Worm (Caenorhabditis elegans) whole organism, mixed stage, embryonic: ENCODE results near the gene fbxc-30.
A peak's percentile ranks its signal among the peaks of the same experiment; 100 is the strongest.

Source experiments
- lsy-2 ChIP-seq: fragments of 150-350 bp; optimal IDR thresholded peaks from 2 replicates; lab custom pipeline; 2014; ENCODE audit warnings: missing biosample characterization, missing genetic modification characterization
- nhr-237 ChIP-seq: fragments of 150-350 bp; optimal IDR thresholded peaks from 2 replicates; lab custom pipeline; 2014; ENCODE audit warnings: missing biosample characterization, missing genetic modification characterization
- pha-4 ChIP-seq: fragments of 150-350 bp; optimal IDR thresholded peaks from 2 replicates; lab custom pipeline; 2018; ENCODE audit warnings: missing biosample characterization, missing genetic modification reagents, missing genetic modification characterization

- peak; percentile 40 for TF ChIP-seq pha-4
- TF ChIP-seq nhr-237 (tag; lab: Kevin White, UChicago): no peak
- peak; percentile 22 for TF ChIP-seq lsy-2 (tag; lab: Kevin White, UChicago)
Measured at ce11 chrII:913222-913722, 4.2 kb upstream of the fbxc-30 start, which contains the start of gene fbxc-33.
